Fruit fly (Drosophila melanogaster): Measurements from ENCODE around the gene CG14340.

dm6 chr2L:1102349-1102748 lies 10.4 kb upstream of the CG14340 start, which contains the start of gene CG4629:
- TF ChIP-seq Myc (optimal IDR thresholded peaks at IDR 0.05), result no peak
- TF ChIP-seq ttk (optimal IDR thresholded peaks at IDR 0.05), result no peak

All from Kc167 (cell line).